Worm (Caenorhabditis elegans) whole organism, L4 larva: ENCODE results near the gene Y71H2AM.11.
A peak's percentile ranks its signal among the peaks of the same experiment; 100 is the strongest.

Experiments
- F10B5.3 ChIP-seq: sonication (generic microtip); optimal IDR thresholded peaks from 2 replicates; lab custom pipeline; 2016; ENCODE audit warnings: mild to moderate bottlenecking, missing genetic modification characterization, missing compliant biosample characterization
- F26F4.8 ChIP-seq: fragments of 200-800 bp; sonication (Bioruptor generic); conservative IDR thresholded peaks from 2 replicates; pipeline ENCODE4 v1.3.6; 2022; ENCODE audit warnings: missing genetic modification characterization, missing compliant biosample characterization
- F37D6.2 ChIP-seq: sonication (generic microtip); optimal IDR thresholded peaks from 2 replicates; lab custom pipeline; 2016; ENCODE audit warnings: mild to moderate bottlenecking, missing genetic modification characterization, missing compliant biosample characterization
- Y48G9A.11 ChIP-seq: fragments of 200-800 bp; sonication (Bioruptor generic); IDR thresholded peaks from 2 replicates; pipeline ENCODE4 v1.3.6; 2022; ENCODE audit warnings: missing genetic modification reagents, missing genetic modification characterization, missing compliant biosample characterization
- Y5F2A.4 ChIP-seq: fragments of 200-800 bp; sonication (Bioruptor generic); optimal IDR thresholded peaks from 2 replicates; lab custom pipeline; 2018; ENCODE audit warnings: mild to moderate bottlenecking, missing genetic modification characterization, missing compliant biosample characterization
- Y75B8A.6 ChIP-seq: fragments of 200-800 bp; sonication (Bioruptor generic); IDR thresholded peaks from 2 replicates; pipeline ENCODE4 v1.3.6; 2022; ENCODE audit warnings: missing genetic modification reagents, missing genetic modification characterization, missing compliant biosample characterization
- ZK546.5 ChIP-seq, 2 experiments: sonication (generic microtip); optimal IDR thresholded peaks; 2 replicates each; lab custom pipeline; 2017; ENCODE audit warnings: missing biosample characterization in 2 of 2, missing genetic modification characterization in 2 of 2
- aly-2 ChIP-seq: sonication (generic microtip); optimal IDR thresholded peaks from 2 replicates; lab custom pipeline; 2018; ENCODE audit warnings: missing biosample characterization, missing genetic modification characterization
- ceh-28 ChIP-seq: fragments of 150-350 bp; optimal IDR thresholded peaks from 2 replicates; lab custom pipeline; 2014; ENCODE audit warnings: missing biosample characterization, missing genetic modification reagents, missing genetic modification characterization
- ceh-32 ChIP-seq: sonication (generic microtip); optimal IDR thresholded peaks from 2 replicates; lab custom pipeline; 2016; ENCODE audit warnings: mild to moderate bottlenecking, missing genetic modification characterization, missing compliant biosample characterization; ENCODE audit not compliant: poor library complexity
- ceh-44 ChIP-seq: fragments of 200-800 bp; sonication (Bioruptor generic); IDR thresholded peaks from 2 replicates; pipeline ENCODE4 v1.3.6; 2022; ENCODE audit warnings: missing genetic modification reagents, missing genetic modification characterization, missing compliant biosample characterization
- ceh-62 ChIP-seq: sonication (generic microtip); optimal IDR thresholded peaks from 2 replicates; lab custom pipeline; 2017; ENCODE audit warnings: missing biosample characterization, missing genetic modification characterization
- ctbp-1 ChIP-seq: fragments of 200-800 bp; sonication (Bioruptor generic); IDR thresholded peaks from 2 replicates; pipeline ENCODE4 v1.3.6; 2022; ENCODE audit warnings: missing genetic modification reagents, missing genetic modification characterization, missing compliant biosample characterization
- daf-16 ChIP-seq, 3 experiments: sonication (generic microtip); optimal IDR thresholded peaks; 2 replicates each; lab custom pipeline; 2016 to 2017; ENCODE audit warnings: missing genetic modification characterization in 3 of 3, missing genetic modification reagents in 3 of 3, mild to moderate bottlenecking in 2 of 3, missing compliant biosample characterization in 2 of 3, missing biosample characterization in 1 of 3, moderate library complexity in 1 of 3
- dmd-8 ChIP-seq: fragments of 200-800 bp; sonication (Bioruptor generic); IDR thresholded peaks from 2 replicates; pipeline ENCODE4 v1.3.6; 2022; ENCODE audit warnings: missing genetic modification characterization, missing compliant biosample characterization
- dmd-9 ChIP-seq: fragments of 200-800 bp; sonication (Bioruptor generic); IDR thresholded peaks from 2 replicates; pipeline ENCODE4 v1.3.6; 2022; ENCODE audit warnings: missing genetic modification reagents, missing genetic modification characterization, missing compliant biosample characterization
- egl-27 ChIP-seq: sonication (generic microtip); optimal IDR thresholded peaks from 3 replicates; lab custom pipeline; 2017; ENCODE audit warnings: missing biosample characterization, missing genetic modification reagents, missing genetic modification characterization
- hlh-11 ChIP-seq: fragments of 200-800 bp; sonication (Bioruptor generic); optimal IDR thresholded peaks from 2 replicates; lab custom pipeline; 2018; ENCODE audit warnings: mild to moderate bottlenecking, missing genetic modification characterization, missing compliant biosample characterization
- hmg-1.1 ChIP-seq: fragments of 200-800 bp; sonication (Bioruptor generic); IDR thresholded peaks from 2 replicates; pipeline ENCODE4 v1.3.6; 2022; ENCODE audit warnings: missing genetic modification reagents, missing genetic modification characterization, missing compliant biosample characterization
- lim-7 ChIP-seq: fragments of 200-800 bp; sonication (Bioruptor generic); IDR thresholded peaks from 2 replicates; pipeline ENCODE4 v1.3.6; 2022; ENCODE audit warnings: missing genetic modification characterization, missing compliant biosample characterization
- lin-13 ChIP-seq: fragments of 150-350 bp; optimal IDR thresholded peaks from 2 replicates; lab custom pipeline; 2014; ENCODE audit warnings: missing biosample characterization, missing genetic modification reagents, missing genetic modification characterization
- lin-29 ChIP-seq: fragments of 200-800 bp; sonication (Bioruptor generic); IDR thresholded peaks from 2 replicates; pipeline ENCODE4 v1.3.6; 2022; ENCODE audit warnings: missing genetic modification reagents, missing genetic modification characterization, missing compliant biosample characterization
- lin-38 ChIP-seq: fragments of 200-800 bp; sonication (Bioruptor generic); IDR thresholded peaks from 2 replicates; pipeline ENCODE4 v1.3.6; 2022; ENCODE audit warnings: missing genetic modification reagents, missing genetic modification characterization, missing compliant biosample characterization
- lir-3 ChIP-seq: sonication (generic microtip); optimal IDR thresholded peaks from 2 replicates; lab custom pipeline; 2016; ENCODE audit warnings: mild to moderate bottlenecking, missing genetic modification characterization, missing compliant biosample characterization
- madf-5 ChIP-seq, 2 experiments: fragments of 200-800 bp; sonication (Bioruptor generic); IDR thresholded peaks; 2 replicates each; pipeline ENCODE4 v1.3.6; 2022; ENCODE audit warnings: missing compliant biosample characterization in 2 of 2, missing genetic modification characterization in 2 of 2
- madf-9 ChIP-seq: fragments of 200-800 bp; sonication (Bioruptor generic); conservative IDR thresholded peaks from 2 replicates; pipeline ENCODE4 v1.3.6; 2022; ENCODE audit warnings: missing genetic modification reagents, missing genetic modification characterization, missing compliant biosample characterization
- mdl-1 ChIP-seq, 2 experiments: fragments of 150-350 bp in 1 of 2; sonication (generic microtip) in 1 of 2; optimal IDR thresholded peaks; 2 replicates each; lab custom pipeline; 2014 to 2017; ENCODE audit warnings: missing biosample characterization in 2 of 2, missing genetic modification characterization in 2 of 2
- mdt-29 ChIP-seq: fragments of 200-800 bp; sonication (Bioruptor generic); IDR thresholded peaks from 2 replicates; pipeline ENCODE4 v1.3.6; 2022; ENCODE audit warnings: missing genetic modification reagents, missing genetic modification characterization, missing compliant biosample characterization
- mes-2 ChIP-seq: sonication (generic microtip); optimal IDR thresholded peaks from 2 replicates; lab custom pipeline; 2016; ENCODE audit warnings: missing genotype, mild to moderate bottlenecking, missing genetic modification characterization, missing compliant biosample characterization; ENCODE audit not compliant: poor library complexity, severe bottlenecking
- nhr-10 ChIP-seq: fragments of 150-350 bp; optimal IDR thresholded peaks from 2 replicates; lab custom pipeline; 2014; ENCODE audit warnings: missing biosample characterization, missing genetic modification characterization
- nhr-102 ChIP-seq: sonication (generic microtip); optimal IDR thresholded peaks from 2 replicates; lab custom pipeline; 2016; ENCODE audit warnings: mild to moderate bottlenecking, missing genetic modification characterization, moderate library complexity, missing compliant biosample characterization
- nhr-111 ChIP-seq: fragments of 200-800 bp; sonication (Bioruptor generic); optimal IDR thresholded peaks from 2 replicates; lab custom pipeline; 2018; ENCODE audit warnings: mild to moderate bottlenecking, missing genetic modification characterization, missing compliant biosample characterization
- nhr-25 ChIP-seq: sonication (generic microtip); optimal IDR thresholded peaks from 2 replicates; lab custom pipeline; 2017; ENCODE audit warnings: missing genetic modification characterization, mild to moderate bottlenecking, missing compliant biosample characterization, antibody characterized with exemption, moderate library complexity, borderline replicate concordance; ENCODE audit not compliant: insufficient read depth
- nhr-42 ChIP-seq: fragments of 200-800 bp; sonication (Bioruptor generic); IDR thresholded peaks from 2 replicates; pipeline ENCODE4 v1.3.6; 2022; ENCODE audit warnings: missing genetic modification characterization, missing compliant biosample characterization
- nhr-48 ChIP-seq: sonication (generic microtip); optimal IDR thresholded peaks from 2 replicates; lab custom pipeline; 2016; ENCODE audit warnings: mild to moderate bottlenecking, missing genetic modification characterization, missing compliant biosample characterization
- nhr-6 ChIP-seq: fragments of 150-350 bp; optimal IDR thresholded peaks from 2 replicates; lab custom pipeline; 2014; ENCODE audit warnings: missing biosample characterization, missing genetic modification characterization
- nhr-77 ChIP-seq: fragments of 150-350 bp; optimal IDR thresholded peaks from 2 replicates; lab custom pipeline; 2014; ENCODE audit warnings: missing biosample characterization, missing genetic modification characterization
- pha-4 ChIP-seq, 2 experiments: fragments of 150-350 bp in 1 of 2; fragments of 200-800 bp in 1 of 2; sonication (Bioruptor generic) in 1 of 2; IDR thresholded peaks in 1 of 2; optimal IDR thresholded peaks in 1 of 2; 2 replicates each; pipeline versions ENCODE4 v1.3.6 to Lab custom; 2014 to 2022; ENCODE audit warnings: missing genetic modification characterization in 2 of 2, missing genetic modification reagents in 2 of 2, missing biosample characterization in 1 of 2, missing compliant biosample characterization in 1 of 2
- pqm-1 ChIP-seq: sonication (generic microtip); optimal IDR thresholded peaks from 2 replicates; lab custom pipeline; 2017; ENCODE audit warnings: missing biosample characterization, missing genetic modification characterization
- rbr-2 ChIP-seq: sonication (generic microtip); optimal IDR thresholded peaks from 2 replicates; lab custom pipeline; 2016; ENCODE audit warnings: missing genotype, missing genetic modification characterization, missing compliant biosample characterization
- sdz-12 ChIP-seq: fragments of 200-800 bp; sonication (Bioruptor generic); optimal IDR thresholded peaks from 2 replicates; lab custom pipeline; 2018; ENCODE audit warnings: mild to moderate bottlenecking, missing genetic modification characterization, missing compliant biosample characterization
- skn-1 ChIP-seq: fragments of 150-350 bp; optimal IDR thresholded peaks from 2 replicates; lab custom pipeline; 2014; ENCODE audit warnings: missing biosample characterization, missing genetic modification characterization
- spr-1 ChIP-seq: sonication (generic microtip); optimal IDR thresholded peaks from 2 replicates; lab custom pipeline; 2016; ENCODE audit warnings: mild to moderate bottlenecking, missing genetic modification characterization, missing compliant biosample characterization
- tag-97 ChIP-seq: fragments of 200-800 bp; sonication (Bioruptor generic); IDR thresholded peaks from 2 replicates; pipeline ENCODE4 v1.3.6; 2022; ENCODE audit warnings: missing genetic modification characterization, missing compliant biosample characterization
- tra-1 ChIP-seq: fragments of 200-800 bp; sonication (Bioruptor generic); IDR thresholded peaks from 2 replicates; pipeline ENCODE4 v1.3.6; 2022; ENCODE audit warnings: missing genetic modification reagents, missing genetic modification characterization, missing compliant biosample characterization
- unc-62 ChIP-seq, 3 experiments: fragments of 150-350 bp in 1 of 3; sonication (generic microtip); optimal IDR thresholded peaks in 2 of 3; peaks in 1 of 3; 1 replicate in 1 of 3; 2 replicates in 2 of 3; lab custom pipeline; 2014 to 2017; ENCODE audit warnings: missing biosample characterization in 3 of 3, missing genetic modification characterization in 3 of 3, missing genetic modification reagents in 3 of 3, missing genotype in 1 of 3
- zfp-3 ChIP-seq: fragments of 200-800 bp; sonication (Bioruptor generic); conservative IDR thresholded peaks from 2 replicates; pipeline ENCODE4 v1.3.6; 2022; ENCODE audit warnings: missing genetic modification reagents, missing genetic modification characterization, missing compliant biosample characterization
- zip-2 ChIP-seq: fragments of 150-350 bp; optimal IDR thresholded peaks from 2 replicates; lab custom pipeline; 2014; ENCODE audit warnings: missing biosample characterization, missing genetic modification characterization
- ztf-11 ChIP-seq: fragments of 150-350 bp; optimal IDR thresholded peaks from 2 replicates; lab custom pipeline; 2014; ENCODE audit warnings: missing biosample characterization, missing genetic modification characterization

Y71H2AM.11 gene

ce11 chrIII:2768635-2769034 is 43.7 kb upstream of the Y71H2AM.11 start, which contains the start of gene swsn-3 (continued):
- TF ChIP-seq skn-1 (tag; lab: Kevin White, UChicago) (no peak), pha-4 (GFP tag; IDR thresholded peaks at IDR 0.05; lab: Robert Waterston, UW) (peak; percentile 83), pha-4 (tag; optimal IDR thresholded peaks at IDR 0.05; lab: Kevin White, UChicago) (no peak), nhr-48 (tag; lab: Kevin White, UChicago) (peak; percentile 56), nhr-42 (GFP tag; lab: Robert Waterston, UW) (0 out of 2 replicates have a peak, but pooled peaks have one; percentile 32), Y75B8A.6 (peak; percentile 45; the same call in 1 of the 2 replicates), lim-7 (GFP tag; lab: Robert Waterston, UW) (no peak), tag-97 (no peak), ctbp-1 (GFP tag; lab: Robert Waterston, UW) (peak; percentile 74), zip-2 (tag; lab: Kevin White, UChicago) (peak; percentile 45), hmg-1.1 (peak; percentile 77), nhr-77 (tag; lab: Kevin White, UChicago) (peak; percentile 65), hlh-11 (tag; lab: Kevin White, UChicago) (peak; percentile 60), ZK546.5 (tag; optimal IDR thresholded peaks at IDR 0.05; lab: Kevin White, UChicago) (peak in 1 of 2 experiments; percentile 3), madf-9 (GFP tag; lab: Robert Waterston, UW) (peak; percentile 50; the same call in 1 of the 2 replicates), dmd-9 (GFP tag; lab: Robert Waterston, UW) (no peak), egl-27 (tag; lab: Kevin White, UChicago) (no peak), spr-1 (tag; lab: Kevin White, UChicago) (peak; percentile 68), ceh-28 (tag; lab: Kevin White, UChicago) (peak; percentile 53), Y5F2A.4 (no peak), F37D6.2 (tag; lab: Kevin White, UChicago) (peak; percentile 65), zfp-3 (GFP tag; lab: Robert Waterston, UW) (no peak), lir-3 (no peak), mdl-1 (tag; optimal IDR thresholded peaks at IDR 0.05; lab: Kevin White, UChicago) (peak; percentile 25 to 63), mes-2 (tag; lab: Kevin White, UChicago) (peak; percentile 96), Y48G9A.11 (peak; percentile 64), F10B5.3 (tag; lab: Kevin White, UChicago) (peak; percentile 13), sdz-12 (GFP tag; lab: Kevin White, UChicago) (peak; percentile 16), nhr-111 (GFP tag; lab: Kevin White, UChicago) (no peak), F26F4.8 (GFP tag; lab: Robert Waterston, UW) (no peak), mdt-29 (GFP tag; lab: Robert Waterston, UW) (no peak), unc-62 (GFP tag; optimal IDR thresholded peaks at IDR 0.05 in 1 of 2; lab: Kevin White, UChicago) (no peak), unc-62 (tag; optimal IDR thresholded peaks at IDR 0.05; lab: Kevin White, UChicago) (no peak), lin-13 (peak; percentile 86), madf-5 (GFP tag; IDR thresholded peaks at IDR 0.05; lab: Robert Waterston, UW) (no peak), ztf-11 (tag; lab: Kevin White, UChicago) (no peak), daf-16 (GFP tag; optimal IDR thresholded peaks at IDR 0.05; lab: Kevin White, UChicago) (peak in 1 of 2 experiments; percentile 36), daf-16 (tag; optimal IDR thresholded peaks at IDR 0.05; lab: Kevin White, UChicago) (peak; percentile 54), nhr-6 (peak; percentile 93), nhr-25 (tag; lab: Kevin White, UChicago) (peak; percentile 48)

DNA sequence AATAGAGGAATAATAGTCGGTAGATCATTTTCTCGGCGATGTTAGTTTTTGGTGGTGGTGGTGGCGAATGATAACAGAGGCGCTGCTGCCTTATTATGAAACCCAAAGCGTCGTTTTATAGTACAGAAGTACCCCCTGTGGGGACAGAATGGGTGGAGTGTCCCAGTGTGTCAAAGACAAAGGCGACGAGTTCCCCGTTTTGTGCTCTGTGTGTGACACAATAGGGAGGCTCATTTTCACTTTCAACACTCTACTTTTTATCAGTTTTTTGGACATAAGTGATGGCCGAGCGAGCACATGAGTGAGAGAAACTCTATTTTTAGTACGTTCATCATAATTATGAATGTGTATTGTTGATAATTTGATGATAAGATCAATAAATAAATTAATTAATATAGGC is 35.8 kb upstream of the Y71H2AM.11 start, which contains the start of gene pho-9:
pho-9 (minus strand) TSS at position 91 of the 400 bp plus-strand sequence.
- peak; percentile 87 for TF ChIP-seq pqm-1 (tag; lab: Kevin White, UChicago)
- TF ChIP-seq nhr-10 (tag; lab: Kevin White, UChicago), result peak; percentile 17
- peak; percentile 40 for TF ChIP-seq lin-13
- TF ChIP-seq tra-1 (GFP tag; lab: Robert Waterston, UW), result peak; percentile 77
- TF ChIP-seq ceh-32 (tag; lab: Kevin White, UChicago), result no peak
- TF ChIP-seq nhr-48 (tag; lab: Kevin White, UChicago), result peak; percentile 95
- TF ChIP-seq lin-29 (GFP tag; lab: Robert Waterston, UW), result no peak
- peak; percentile 43 for TF ChIP-seq lin-38 (GFP tag; lab: Robert Waterston, UW)
- TF ChIP-seq ceh-62 (tag; lab: Kevin White, UChicago), result no peak
- no peak for TF ChIP-seq rbr-2
- TF ChIP-seq nhr-6, result no peak
- peak in 1 of 2 experiments; percentile 3 for TF ChIP-seq daf-16 (GFP tag; optimal IDR thresholded peaks at IDR 0.05; lab: Kevin White, UChicago)
- TF ChIP-seq daf-16 (tag; optimal IDR thresholded peaks at IDR 0.05; lab: Kevin White, UChicago), result peak; percentile 85
- TF ChIP-seq madf-5 (GFP tag; IDR thresholded peaks at IDR 0.05; lab: Robert Waterston, UW), result no peak
- no peak for TF ChIP-seq dmd-8 (GFP tag; lab: Robert Waterston, UW)
- no peak for TF ChIP-seq aly-2 (tag; lab: Kevin White, UChicago)
- TF ChIP-seq ceh-44 (GFP tag; lab: Robert Waterston, UW), result no peak
- TF ChIP-seq nhr-102, result peak; percentile 80
